Worm (Caenorhabditis elegans) whole organism, L1 larva: ENCODE measurements around the gene lipl-7.

Experiments
- C16A3.4 ChIP-seq: fragments of 150-350 bp; optimal IDR thresholded peaks from 2 replicates; lab custom pipeline; 2014; ENCODE audit warnings: missing biosample characterization, missing genetic modification characterization
- F16B12.6 ChIP-seq: fragments of 150-350 bp; optimal IDR thresholded peaks from 2 replicates; lab custom pipeline; 2014; ENCODE audit warnings: missing biosample characterization, missing genetic modification characterization
- aha-1 ChIP-seq: fragments of 150-350 bp; optimal IDR thresholded peaks from 2 replicates; lab custom pipeline; 2014; ENCODE audit warnings: missing biosample characterization, missing genetic modification characterization
- aly-2 ChIP-seq: fragments of 150-350 bp; optimal IDR thresholded peaks from 2 replicates; lab custom pipeline; 2014; ENCODE audit warnings: missing biosample characterization, missing genetic modification characterization
- blmp-1 ChIP-seq: fragments of 150-350 bp; optimal IDR thresholded peaks from 2 replicates; lab custom pipeline; 2014; ENCODE audit warnings: missing biosample characterization, missing genetic modification characterization
- ceh-88 ChIP-seq: fragments of 200-800 bp; sonication (Bioruptor generic); IDR thresholded peaks from 2 replicates; pipeline ENCODE4 v1.3.6; 2022; ENCODE audit warnings: missing genetic modification characterization, missing compliant biosample characterization
- ces-1 ChIP-seq: fragments of 150-350 bp; optimal IDR thresholded peaks from 2 replicates; lab custom pipeline; 2014; ENCODE audit warnings: missing biosample characterization, missing genetic modification reagents, missing genetic modification characterization
- dsc-1 ChIP-seq: sonication (generic microtip); optimal IDR thresholded peaks from 2 replicates; lab custom pipeline; 2016; ENCODE audit warnings: mild to moderate bottlenecking, missing genetic modification characterization, missing compliant biosample characterization
- efl-1 ChIP-seq, 4 experiments: fragments of 150-350 bp; optimal IDR thresholded peaks in 3 of 4; peaks in 1 of 4; 1 replicate in 1 of 4; 2 replicates in 3 of 4; lab custom pipeline; 2014; ENCODE audit warnings: missing biosample characterization in 2 of 4, missing genetic modification characterization in 2 of 4, missing genetic modification reagents in 2 of 4
- efl-3 ChIP-seq: fragments of 200-800 bp; sonication (Bioruptor generic); optimal IDR thresholded peaks from 2 replicates; lab custom pipeline; 2018; ENCODE audit warnings: mild to moderate bottlenecking, missing genetic modification characterization, missing compliant biosample characterization
- egl-13 ChIP-seq: sonication (generic microtip); optimal IDR thresholded peaks from 2 replicates; lab custom pipeline; 2016; ENCODE audit warnings: missing genotype, missing genetic modification reagents, missing genetic modification characterization, missing compliant biosample characterization
- egl-27 ChIP-seq, 2 experiments: fragments of 150-350 bp in 1 of 2; sonication (generic microtip); optimal IDR thresholded peaks; 3 replicates each; lab custom pipeline; 2017 to 2018; ENCODE audit warnings: missing biosample characterization in 2 of 2, missing genetic modification characterization in 2 of 2, missing genetic modification reagents in 2 of 2
- elt-2 ChIP-seq: sonication (generic microtip); optimal IDR thresholded peaks from 2 replicates; lab custom pipeline; 2016; ENCODE audit warnings: missing genetic modification characterization, mild to moderate bottlenecking, inconsistent platforms, missing compliant biosample characterization, missing genetic modification reagents
- elt-3 ChIP-seq, 6 experiments: fragments of 150-350 bp in 1 of 6; sonication (generic microtip); optimal IDR thresholded peaks; 2 replicates each; lab custom pipeline; 2017 to 2018; ENCODE audit warnings: missing biosample characterization in 6 of 6, missing genetic modification characterization in 6 of 6, inconsistent platforms in 1 of 6
- ets-5 ChIP-seq: fragments of 200-800 bp; sonication (Bioruptor generic); IDR thresholded peaks from 2 replicates; pipeline ENCODE4 v1.3.6; 2022; ENCODE audit warnings: missing genetic modification characterization, missing compliant biosample characterization
- fkh-10 ChIP-seq: sonication (generic microtip); optimal IDR thresholded peaks from 2 replicates; lab custom pipeline; 2017; ENCODE audit warnings: missing biosample characterization, missing genetic modification reagents, missing genetic modification characterization
- fkh-4 ChIP-seq: sonication (generic microtip); optimal IDR thresholded peaks from 2 replicates; lab custom pipeline; 2016; ENCODE audit warnings: missing compliant biosample characterization, missing genetic modification characterization, borderline replicate concordance
- hlh-4 ChIP-seq: sonication (generic microtip); optimal IDR thresholded peaks from 2 replicates; lab custom pipeline; 2016; ENCODE audit warnings: mild to moderate bottlenecking, missing genetic modification characterization, missing compliant biosample characterization
- hpl-2 ChIP-seq: fragments of 150-350 bp; optimal IDR thresholded peaks from 2 replicates; lab custom pipeline; 2014; ENCODE audit warnings: missing biosample characterization, missing genetic modification reagents, missing genetic modification characterization
- irx-1 ChIP-seq: sonication (generic microtip); optimal IDR thresholded peaks from 2 replicates; lab custom pipeline; 2016; ENCODE audit warnings: missing genetic modification characterization, missing compliant biosample characterization
- lin-14 ChIP-seq: fragments of 200-800 bp; sonication (Bioruptor generic); optimal IDR thresholded peaks from 2 replicates; lab custom pipeline; 2018; ENCODE audit warnings: mild to moderate bottlenecking, missing genetic modification characterization, moderate library complexity, missing compliant biosample characterization
- lin-15B ChIP-seq: fragments of 150-350 bp; sonication (generic microtip); optimal IDR thresholded peaks from 3 replicates; lab custom pipeline; 2014; ENCODE audit warnings: missing biosample characterization, missing genetic modification characterization
- lin-39 ChIP-seq: fragments of 150-350 bp; optimal IDR thresholded peaks from 2 replicates; lab custom pipeline; 2014; ENCODE audit warnings: missing biosample characterization, missing genetic modification reagents, missing genetic modification characterization
- lir-3 ChIP-seq: sonication (generic microtip); optimal IDR thresholded peaks from 2 replicates; lab custom pipeline; 2016; ENCODE audit warnings: mild to moderate bottlenecking, missing genetic modification characterization, moderate library complexity, missing compliant biosample characterization; ENCODE audit not compliant: poor library complexity
- lsy-2 ChIP-seq, 2 experiments: fragments of 150-350 bp; optimal IDR thresholded peaks; 2 replicates each; lab custom pipeline; 2014; ENCODE audit warnings: missing biosample characterization in 2 of 2, missing genetic modification characterization in 2 of 2
- mdl-1 ChIP-seq, 2 experiments: fragments of 150-350 bp; optimal IDR thresholded peaks; 2 replicates each; lab custom pipeline; 2014 to 2017; ENCODE audit warnings: missing biosample characterization in 2 of 2, missing genetic modification characterization in 2 of 2, inconsistent platforms in 1 of 2
- mep-1 ChIP-seq: fragments of 150-350 bp; optimal IDR thresholded peaks from 2 replicates; lab custom pipeline; 2014; ENCODE audit warnings: missing biosample characterization, missing genetic modification characterization
- nhr-11 ChIP-seq: fragments of 150-350 bp; optimal IDR thresholded peaks from 2 replicates; lab custom pipeline; 2014; ENCODE audit warnings: missing biosample characterization, missing genetic modification characterization
- nhr-12 ChIP-seq: sonication (generic microtip); optimal IDR thresholded peaks from 2 replicates; lab custom pipeline; 2017; ENCODE audit warnings: missing biosample characterization, missing genetic modification characterization
- nhr-19 ChIP-seq: fragments of 200-800 bp; sonication (Bioruptor generic); conservative IDR thresholded peaks from 2 replicates; pipeline ENCODE4 v1.3.6; 2022; ENCODE audit warnings: missing genetic modification characterization, missing compliant biosample characterization
- nhr-237 ChIP-seq: fragments of 150-350 bp; optimal IDR thresholded peaks from 2 replicates; lab custom pipeline; 2014; ENCODE audit warnings: missing biosample characterization, missing genetic modification characterization
- nhr-76 ChIP-seq: sonication (generic microtip); optimal IDR thresholded peaks from 2 replicates; lab custom pipeline; 2017; ENCODE audit warnings: missing biosample characterization, missing genetic modification characterization
- nhr-85 ChIP-seq: sonication (generic microtip); peaks from one replicate; lab custom pipeline; 2016; ENCODE audit warnings: missing genetic modification characterization, inconsistent platforms, missing compliant biosample characterization
- pax-3 ChIP-seq: fragments of 200-800 bp; sonication (Bioruptor generic); optimal IDR thresholded peaks from 2 replicates; lab custom pipeline; 2018; ENCODE audit warnings: mild to moderate bottlenecking, missing genetic modification characterization, moderate library complexity, missing compliant biosample characterization
- pqm-1 ChIP-seq: sonication (generic microtip); optimal IDR thresholded peaks from 3 replicates; lab custom pipeline; 2017; ENCODE audit warnings: missing biosample characterization, missing genetic modification characterization
- snpc-4 ChIP-seq: fragments of 150-350 bp; optimal IDR thresholded peaks from 2 replicates; lab custom pipeline; 2014; ENCODE audit warnings: missing biosample characterization, missing genetic modification characterization
- sup-37 ChIP-seq: fragments of 200-800 bp; sonication (Bioruptor generic); optimal IDR thresholded peaks from 2 replicates; lab custom pipeline; 2018; ENCODE audit warnings: mild to moderate bottlenecking, missing genetic modification characterization, missing compliant biosample characterization
- tbx-2 ChIP-seq: sonication (generic microtip); optimal IDR thresholded peaks from 2 replicates; lab custom pipeline; 2016; ENCODE audit warnings: missing genetic modification characterization, missing compliant biosample characterization
- tlp-1 ChIP-seq: fragments of 150-350 bp; optimal IDR thresholded peaks from 2 replicates; lab custom pipeline; 2014; ENCODE audit warnings: missing biosample characterization, missing genetic modification characterization
- unc-130 ChIP-seq: fragments of 150-350 bp; optimal IDR thresholded peaks from 2 replicates; lab custom pipeline; 2017; ENCODE audit warnings: missing biosample characterization, missing genetic modification characterization, inconsistent platforms
- unc-30 ChIP-seq: sonication (generic microtip); optimal IDR thresholded peaks from 2 replicates; lab custom pipeline; 2017; ENCODE audit warnings: missing biosample characterization, missing genetic modification characterization
- xbp-1 ChIP-seq: sonication (generic microtip); optimal IDR thresholded peaks from 2 replicates; lab custom pipeline; 2016; ENCODE audit warnings: missing genetic modification characterization, missing compliant biosample characterization

The lipl-7 gene

DNA sequence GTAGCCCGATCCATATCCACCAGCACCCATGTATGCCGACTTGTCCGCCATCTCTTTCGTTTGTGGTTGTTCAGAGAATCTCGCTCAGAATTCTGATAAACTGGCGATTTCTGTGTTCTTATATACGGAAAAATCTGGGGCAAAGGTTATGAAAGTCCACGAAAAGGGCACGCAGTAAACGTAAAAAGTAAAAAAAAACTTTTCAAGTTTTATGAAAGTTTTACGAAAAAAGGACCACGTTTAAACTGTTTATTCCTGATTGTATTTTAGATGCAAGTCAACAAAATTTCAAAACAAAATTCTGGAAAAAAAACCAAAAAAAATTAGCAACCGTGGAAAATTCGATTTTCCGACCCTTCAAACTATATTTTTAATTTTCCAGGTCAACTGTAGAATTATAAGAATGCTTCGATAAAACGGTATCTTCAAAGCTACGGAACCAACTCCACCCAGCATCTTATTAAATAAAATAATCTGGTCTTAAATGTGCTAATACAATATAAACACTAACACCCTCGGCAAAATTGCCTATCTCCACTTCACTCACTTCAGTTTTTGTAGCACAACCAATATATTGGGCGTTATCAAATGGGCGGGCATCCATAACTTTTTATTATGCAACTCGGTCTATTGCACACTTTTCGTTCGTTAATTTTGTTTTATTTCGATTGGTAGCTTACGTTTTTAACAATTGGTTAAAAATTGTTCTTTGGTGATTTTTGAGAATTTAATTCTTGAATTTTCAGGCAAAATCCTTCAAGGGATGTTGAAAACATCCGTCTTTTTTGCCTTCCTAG is 27.7 kb upstream of the lipl-7 start, which contains the start of the genes nspd-7 and Y43C5A.2:
Gene nspd-7, minus strand, starts transcription at position 51 of the 797 bp plus-strand sequence.
Gene Y43C5A.2, plus strand, starts transcription at position 747 of the 797 bp plus-strand sequence.
- no peak for TF ChIP-seq ets-5 (GFP tag; lab: Robert Waterston, UW)
- peak; percentile 69 for TF ChIP-seq elt-2 (tag; lab: Kevin White, UChicago)
- TF ChIP-seq efl-1 (optimal IDR thresholded peaks at IDR 0.05; lab: Kevin White, UChicago), result no peak
- TF ChIP-seq efl-1 (GFP tag; optimal IDR thresholded peaks at IDR 0.05 in 1 of 2; lab: Kevin White, UChicago), result peak in 1 of 2 experiments; percentile 24

DNA sequence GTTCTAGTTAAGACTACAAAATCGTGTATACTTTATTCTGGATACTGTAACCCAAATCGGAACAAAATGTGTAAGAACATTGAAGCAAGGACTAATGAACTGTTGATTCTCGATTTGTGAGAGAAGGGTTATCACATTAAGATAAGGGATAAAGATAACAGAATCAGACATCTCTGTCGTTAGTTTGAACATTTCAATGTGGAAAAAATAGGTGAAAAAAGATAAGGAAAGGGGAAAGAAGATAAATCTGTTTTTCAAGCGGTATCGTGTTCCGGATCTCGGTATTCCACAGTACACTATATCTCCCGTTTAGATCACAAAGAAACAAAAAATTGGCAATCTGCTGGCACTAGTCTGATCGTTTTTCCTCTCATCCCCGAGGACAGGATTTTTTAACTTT is 19.4 kb upstream of the lipl-7 start:
- TF ChIP-seq ets-5 (GFP tag; lab: Robert Waterston, UW) (no peak), lsy-2 (tag; optimal IDR thresholded peaks at IDR 0.05; lab: Kevin White, UChicago) (peak in 1 of 2 experiments; percentile 19), tlp-1 (tag; lab: Kevin White, UChicago) (no peak), mdl-1 (tag; optimal IDR thresholded peaks at IDR 0.05; lab: Kevin White, UChicago) (no peak), aha-1 (no peak), nhr-12 (tag; lab: Kevin White, UChicago) (no peak), fkh-4 (tag; lab: Kevin White, UChicago) (no peak), aly-2 (tag; lab: Kevin White, UChicago) (no peak), tbx-2 (tag; lab: Kevin White, UChicago) (no peak), egl-27 (tag; optimal IDR thresholded peaks at IDR 0.05; lab: Kevin White, UChicago) (no peak), lin-14 (GFP tag; lab: Kevin White, UChicago) (peak; percentile 49), C16A3.4 (tag; lab: Kevin White, UChicago) (no peak), blmp-1 (tag; lab: Kevin White, UChicago) (peak; percentile 79), elt-3 (tag; optimal IDR thresholded peaks at IDR 0.05; lab: Kevin White, UChicago) (peak in 4 of 6 experiments; percentile 64 to 94 (median 82)), efl-1 (optimal IDR thresholded peaks at IDR 0.05; lab: Kevin White, UChicago) (no peak), efl-1 (GFP tag; optimal IDR thresholded peaks at IDR 0.05 in 1 of 2; lab: Kevin White, UChicago) (no peak), nhr-85 (peak; percentile 79)

ce11 chrIV:10259557-10259956 is 17.9 kb upstream of the lipl-7 start, which contains the start of gene F01G10.9:
TSS of gene F01G10.9 (minus strand) at chrIV:10259657.
- no peak for TF ChIP-seq efl-1 (optimal IDR thresholded peaks at IDR 0.05; lab: Kevin White, UChicago)
- peak in 1 of 2 experiments; percentile 19 for TF ChIP-seq efl-1 (GFP tag; optimal IDR thresholded peaks at IDR 0.05 in 1 of 2; lab: Kevin White, UChicago)
- TF ChIP-seq unc-130 (tag; lab: Kevin White, UChicago), result no peak
- TF ChIP-seq blmp-1 (tag; lab: Kevin White, UChicago), result peak; percentile 24

DNA sequence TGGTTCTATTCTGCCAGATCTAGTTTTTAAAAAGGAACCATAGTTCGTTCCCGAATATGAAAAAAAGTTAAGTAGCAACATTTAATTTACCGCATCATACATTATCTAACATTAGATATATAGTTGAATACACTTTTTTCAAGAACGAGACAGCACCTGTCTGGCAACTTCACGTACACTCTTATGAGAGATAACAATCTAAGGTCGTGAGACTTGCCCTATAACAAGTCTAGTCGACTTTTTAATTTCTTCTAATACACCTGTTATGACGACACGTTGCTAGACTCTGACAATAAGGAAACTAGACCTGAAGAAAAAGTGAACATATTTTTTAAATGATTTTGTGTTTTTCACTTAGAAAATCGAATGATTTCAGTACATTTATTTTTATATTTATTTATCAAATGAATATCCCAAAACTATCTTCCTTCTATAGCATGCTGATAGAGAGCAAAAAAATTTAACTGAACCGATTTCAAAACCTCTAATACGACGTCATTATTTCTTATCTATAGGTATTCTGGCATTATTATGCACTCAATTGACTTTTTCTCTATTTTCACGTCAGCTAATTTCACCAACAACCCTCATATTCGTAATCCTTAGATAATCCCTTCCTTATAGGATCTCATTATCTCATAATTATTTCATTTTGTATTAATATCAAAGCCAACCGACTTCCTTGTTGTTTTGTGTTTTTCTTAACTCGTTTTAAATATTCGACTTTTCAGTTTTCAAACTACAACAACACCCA is 11.4 kb upstream of the lipl-7 start:
- no peak for TF ChIP-seq lin-39 (tag; lab: Kevin White, UChicago)
- peak; percentile 60 for TF ChIP-seq pax-3 (tag; lab: Kevin White, UChicago)
- no peak for TF ChIP-seq ces-1 (GFP tag; lab: Kevin White, UChicago)
- no peak for TF ChIP-seq hlh-4 (tag; lab: Kevin White, UChicago)
- peak; percentile 11 for TF ChIP-seq lin-15B
- no peak for TF ChIP-seq nhr-76 (tag; lab: Kevin White, UChicago)
- no peak for TF ChIP-seq nhr-19 (GFP tag; lab: Robert Waterston, UW)
- no peak for TF ChIP-seq F16B12.6
- TF ChIP-seq unc-30 (tag; lab: Kevin White, UChicago), result no peak
- no peak for TF ChIP-seq fkh-10 (GFP tag; lab: Kevin White, UChicago)
- peak; percentile 98 for TF ChIP-seq dsc-1 (tag; lab: Kevin White, UChicago)
- no peak for TF ChIP-seq snpc-4
- TF ChIP-seq mep-1, result no peak
- no peak for TF ChIP-seq sup-37
- no peak for TF ChIP-seq tbx-2 (tag; lab: Kevin White, UChicago)
- no peak for TF ChIP-seq efl-3 (GFP tag; lab: Kevin White, UChicago)
- no peak for TF ChIP-seq xbp-1 (tag; lab: Kevin White, UChicago)
- no peak for TF ChIP-seq irx-1
- no peak for TF ChIP-seq nhr-237 (tag; lab: Kevin White, UChicago)
- TF ChIP-seq hpl-2 (GFP tag; lab: Kevin White, UChicago), result no peak
- no peak for TF ChIP-seq efl-1 (optimal IDR thresholded peaks at IDR 0.05; lab: Kevin White, UChicago)
- peak in 1 of 2 experiments; percentile 77 for TF ChIP-seq efl-1 (GFP tag; optimal IDR thresholded peaks at IDR 0.05 in 1 of 2; lab: Kevin White, UChicago)
- TF ChIP-seq pqm-1 (tag; lab: Kevin White, UChicago), result no peak
- no peak for TF ChIP-seq egl-13
- no peak for TF ChIP-seq lir-3 (tag; lab: Kevin White, UChicago)
- TF ChIP-seq ceh-88 (GFP tag; lab: Robert Waterston, UW), result 0 out of 2 replicates have a peak, but pooled peaks have one; percentile 6
- no peak for TF ChIP-seq nhr-11 (tag; lab: Kevin White, UChicago)
